Fruit fly (Drosophila melanogaster): ENCODE results near the gene Ccm3.

The Ccm3 gene

dm6 chr3R:15330472-15330871 lies 41.3 kb upstream of the Ccm3 start, which contains the start of gene mRpL9 (continued):
- TF ChIP-seq CG1603 (tag; optimal IDR thresholded peaks at IDR 0.05) = peak; percentile 61
- no peak for TF ChIP-seq CG18476 (GFP tag; optimal IDR thresholded peaks at IDR 0.05)
- no peak for TF ChIP-seq GATAe (GFP tag; conservative IDR thresholded peaks at IDR 0.05)
- TF ChIP-seq CG3995 (GFP tag; optimal IDR thresholded peaks at IDR 0.05) = peak; percentile 95
- no peak for TF ChIP-seq esg (GFP tag; conservative IDR thresholded peaks at IDR 0.05)
- TF ChIP-seq CG33557 (GFP tag; optimal IDR thresholded peaks at IDR 0.05) = no peak
- peak; percentile 40 for TF ChIP-seq mam (GFP tag; optimal IDR thresholded peaks at IDR 0.05)
- TF ChIP-seq tll (GFP tag; optimal IDR thresholded peaks at IDR 0.05) = peak in 1 of 2 experiments; percentile 34
- TF ChIP-seq Ravus (GFP tag; IDR thresholded peaks at IDR 0.05) = no peak
- TF ChIP-seq Fer3 (tag; optimal IDR thresholded peaks at IDR 0.05) = peak; percentile 35
- TF ChIP-seq her (GFP tag; optimal IDR thresholded peaks at IDR 0.05) = no peak
- TF ChIP-seq CG14014 (GFP tag; IDR thresholded peaks at IDR 0.05) = no peak
- no peak for TF ChIP-seq chm (GFP tag; IDR thresholded peaks at IDR 0.05)
- peak; percentile 44 for TF ChIP-seq Ets97D (GFP tag; optimal IDR thresholded peaks at IDR 0.05)
- no peak for TF ChIP-seq BtbVII (GFP tag; optimal IDR thresholded peaks at IDR 0.05)
- peak; percentile 41; the same call in 1 of the 4 replicates for TF ChIP-seq Gug (GFP tag; IDR thresholded peaks at IDR 0.05)
- TF ChIP-seq D (optimal IDR thresholded peaks at IDR 0.05) = no peak
- TF ChIP-seq D (GFP tag; optimal IDR thresholded peaks at IDR 0.05) = no peak
- TF ChIP-seq run (tag; optimal IDR thresholded peaks at IDR 0.05) = no peak
- no peak for TF ChIP-seq CG4854 (GFP tag; optimal IDR thresholded peaks at IDR 0.05)
- no peak for TF ChIP-seq Stat92E (GFP tag; optimal IDR thresholded peaks at IDR 0.05)
- TF ChIP-seq ato (GFP tag; IDR thresholded peaks at IDR 0.05; ENCODE audit: partially characterized antibody) = no peak
- TF ChIP-seq Bteb2 (GFP tag; optimal IDR thresholded peaks at IDR 0.05) = peak; percentile 12
- peak; percentile 34; the same call in 1 of the 3 replicates for TF ChIP-seq Doc3 (GFP tag; IDR thresholded peaks at IDR 0.05; ENCODE audit: partially characterized antibody)
- no peak for TF ChIP-seq CG13894 (tag; optimal IDR thresholded peaks at IDR 0.05)
- TF ChIP-seq shn (GFP tag; optimal IDR thresholded peaks at IDR 0.05) = no peak
- TF ChIP-seq CG18599 (GFP tag; optimal IDR thresholded peaks at IDR 0.05) = no peak
- TF ChIP-seq grau (tag; optimal IDR thresholded peaks at IDR 0.05) = peak; percentile 39
- no peak; the same call in 1 of the 2 replicates for TF ChIP-seq vvl (GFP tag; IDR thresholded peaks at IDR 0.05)
- TF ChIP-seq Med (GFP tag) = peak; percentile 78
- TF ChIP-seq trem (tag; optimal IDR thresholded peaks at IDR 0.05) = peak; percentile 67
- no peak for TF ChIP-seq CG18764 (GFP tag; optimal IDR thresholded peaks at IDR 0.05)
- peak; percentile 32 for TF ChIP-seq PHDP (tag; optimal IDR thresholded peaks at IDR 0.05)
- TF ChIP-seq Pdp1 (GFP tag; optimal IDR thresholded peaks at IDR 0.05) = peak in 1 of 2 experiments; percentile 93
- TF ChIP-seq Optix (GFP tag; IDR thresholded peaks at IDR 0.05) = no peak
- TF ChIP-seq twi (tag; optimal IDR thresholded peaks at IDR 0.05) = no peak
- no peak for TF ChIP-seq Aef1 (GFP tag; IDR thresholded peaks at IDR 0.05)
- TF ChIP-seq disco-r (GFP tag; optimal IDR thresholded peaks at IDR 0.05) = no peak
- TF ChIP-seq CG3281 (GFP tag; optimal IDR thresholded peaks at IDR 0.05) = no peak
- TF ChIP-seq Oli (tag; optimal IDR thresholded peaks at IDR 0.05) = no peak
- no peak for TF ChIP-seq Sox100B (GFP tag; optimal IDR thresholded peaks at IDR 0.05)
- TF ChIP-seq luna (GFP tag; optimal IDR thresholded peaks at IDR 0.05) = no peak
- TF ChIP-seq CG6175 (GFP tag; IDR thresholded peaks at IDR 0.05) = no peak
- TF ChIP-seq ci (GFP tag; IDR thresholded peaks at IDR 0.05) = 0 out of 3 replicates have a peak, but pooled peaks have one; percentile 37
- no peak for TF ChIP-seq CG11247 (GFP tag; IDR thresholded peaks at IDR 0.05)
- no peak for TF ChIP-seq CG6689 (GFP tag; IDR thresholded peaks at IDR 0.05)
- peak; percentile 71 for TF ChIP-seq Sry-δ (GFP tag; optimal IDR thresholded peaks at IDR 0.05)
- TF ChIP-seq YL-1 (GFP tag; optimal IDR thresholded peaks at IDR 0.05) = peak; percentile 58
- TF ChIP-seq CG4282 (GFP tag; optimal IDR thresholded peaks at IDR 0.05) = no peak
- no peak for TF ChIP-seq wor (GFP tag; IDR thresholded peaks at IDR 0.05)
- no peak for TF ChIP-seq CG34224 (GFP tag; IDR thresholded peaks at IDR 0.05; ENCODE audit: partially characterized antibody)
